Worm (Caenorhabditis elegans) whole organism, late embryonic: ENCODE data around the gene R04D3.4.

Experiments
- fkh-10 ChIP-seq: fragments of 150-350 bp; optimal IDR thresholded peaks from 2 replicates; lab custom pipeline; 2014; ENCODE audit warnings: missing biosample characterization, missing genetic modification reagents, missing genetic modification characterization
- fkh-6 ChIP-seq: sonication (generic microtip); optimal IDR thresholded peaks from 2 replicates; lab custom pipeline; 2016; ENCODE audit warnings: missing genetic modification characterization, missing compliant biosample characterization
- odd-2 ChIP-seq: sonication (generic microtip); optimal IDR thresholded peaks from 2 replicates; lab custom pipeline; 2017; ENCODE audit warnings: antibody characterized with exemption, mild to moderate bottlenecking, missing genetic modification characterization, missing compliant biosample characterization
- pqm-1 ChIP-seq: sonication (generic microtip); optimal IDR thresholded peaks from 2 replicates; lab custom pipeline; 2016; ENCODE audit warnings: missing genetic modification characterization, missing compliant biosample characterization
- tbx-7 ChIP-seq: sonication (generic microtip); optimal IDR thresholded peaks from 2 replicates; lab custom pipeline; 2016; ENCODE audit warnings: missing genotype, missing genetic modification characterization, missing compliant biosample characterization
- ttx-3 ChIP-seq: sonication (generic microtip); optimal IDR thresholded peaks from 2 replicates; lab custom pipeline; 2016; ENCODE audit warnings: missing genetic modification reagents, missing genetic modification characterization, missing compliant biosample characterization
- unc-42 ChIP-seq: sonication (generic microtip); optimal IDR thresholded peaks from 2 replicates; lab custom pipeline; 2016; ENCODE audit warnings: missing genotype, missing genetic modification characterization, missing compliant biosample characterization
- zip-5 ChIP-seq: sonication (generic microtip); optimal IDR thresholded peaks from 2 replicates; lab custom pipeline; 2016; ENCODE audit warnings: missing genetic modification characterization, missing compliant biosample characterization

DNA sequence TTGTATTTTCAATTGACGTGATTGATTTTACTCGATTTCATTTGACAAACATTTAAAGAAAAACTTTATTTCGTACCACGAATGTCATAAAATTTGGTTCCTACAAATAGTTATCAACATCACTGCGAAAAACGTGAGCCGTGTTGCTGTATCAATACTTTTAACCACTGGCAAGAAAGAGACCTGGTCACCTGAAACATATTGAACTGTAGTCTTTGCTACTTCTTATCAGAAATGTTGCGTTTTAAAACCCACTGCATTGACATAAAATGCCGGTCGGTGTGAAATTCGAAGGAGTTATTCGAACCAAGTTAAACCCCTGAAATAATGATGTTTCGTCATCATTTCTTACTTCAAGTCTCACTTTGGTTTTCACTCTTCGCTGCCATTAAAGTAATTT lies 41.0 kb downstream of the R04D3.4 start:
- no peak for TF ChIP-seq fkh-6 (tag; lab: Kevin White, UChicago)
- no peak for TF ChIP-seq unc-42
- TF ChIP-seq pqm-1, result no peak
- TF ChIP-seq ttx-3 (tag; lab: Kevin White, UChicago), result no peak
- no peak for TF ChIP-seq zip-5 (tag; lab: Kevin White, UChicago)
- no peak for TF ChIP-seq fkh-10 (GFP tag; lab: Kevin White, UChicago)
- no peak for TF ChIP-seq tbx-7 (tag; lab: Kevin White, UChicago)
- TF ChIP-seq odd-2, result no peak
